Worm (Caenorhabditis elegans) whole organism, L3 larva: Measurements from ENCODE around the gene Y46G5A.36.

Experiments
- ZK546.5 ChIP-seq: sonication (generic microtip); optimal IDR thresholded peaks from 2 replicates; lab custom pipeline; 2017; ENCODE audit warnings: missing biosample characterization, missing genetic modification characterization
- ama-1 ChIP-seq: fragments of 150-350 bp; optimal IDR thresholded peaks from 2 replicates; lab custom pipeline; 2018
- ceh-28 ChIP-seq: fragments of 150-350 bp; optimal IDR thresholded peaks from 2 replicates; lab custom pipeline; 2014; ENCODE audit warnings: missing biosample characterization, missing genetic modification reagents, missing genetic modification characterization
- ceh-82 ChIP-seq: fragments of 150-350 bp; optimal IDR thresholded peaks from 2 replicates; lab custom pipeline; 2014; ENCODE audit warnings: missing biosample characterization, missing genetic modification characterization
- ceh-9 ChIP-seq: sonication (generic microtip); optimal IDR thresholded peaks from 2 replicates; lab custom pipeline; 2018; ENCODE audit warnings: missing biosample characterization, missing genetic modification characterization
- daf-12 ChIP-seq: fragments of 150-350 bp; optimal IDR thresholded peaks from 2 replicates; lab custom pipeline; 2014; ENCODE audit warnings: missing biosample characterization, missing genetic modification reagents, missing genetic modification characterization
- elt-1 ChIP-seq: fragments of 150-350 bp; optimal IDR thresholded peaks from 2 replicates; lab custom pipeline; 2014; ENCODE audit warnings: missing biosample characterization, missing genetic modification characterization
- elt-2 ChIP-seq: sonication (generic microtip); optimal IDR thresholded peaks from 2 replicates; lab custom pipeline; 2016; ENCODE audit warnings: missing genetic modification reagents, mild to moderate bottlenecking, missing genetic modification characterization, missing compliant biosample characterization
- elt-3 ChIP-seq, 3 experiments: fragments of 150-350 bp in 1 of 3; sonication (generic microtip) in 2 of 3; optimal IDR thresholded peaks; 2 replicates in 2 of 3; 4 replicates in 1 of 3; lab custom pipeline; 2014 to 2017; ENCODE audit warnings: missing biosample characterization in 3 of 3, missing genetic modification characterization in 3 of 3
- fkh-10 ChIP-seq: sonication (generic microtip); optimal IDR thresholded peaks from 2 replicates; lab custom pipeline; 2017; ENCODE audit warnings: missing biosample characterization, missing genetic modification reagents, missing genetic modification characterization
- fkh-2 ChIP-seq: fragments of 150-350 bp; optimal IDR thresholded peaks from 2 replicates; lab custom pipeline; 2014; ENCODE audit warnings: missing biosample characterization, missing genetic modification reagents, missing genetic modification characterization
- fos-1 ChIP-seq: fragments of 150-350 bp; optimal IDR thresholded peaks from 2 replicates; lab custom pipeline; 2014; ENCODE audit warnings: missing biosample characterization, missing genetic modification characterization
- hmg-11 ChIP-seq: sonication (generic microtip); optimal IDR thresholded peaks from 2 replicates; lab custom pipeline; 2016; ENCODE audit warnings: missing genetic modification characterization, missing compliant biosample characterization
- jun-1 ChIP-seq: fragments of 150-350 bp; optimal IDR thresholded peaks from 2 replicates; lab custom pipeline; 2014; ENCODE audit warnings: missing biosample characterization, missing genetic modification reagents, missing genetic modification characterization
- lin-15B ChIP-seq: fragments of 150-350 bp; optimal IDR thresholded peaks from 2 replicates; lab custom pipeline; 2014; ENCODE audit warnings: missing biosample characterization, missing genetic modification characterization
- lsy-12 ChIP-seq: sonication (generic microtip); optimal IDR thresholded peaks from 2 replicates; lab custom pipeline; 2016; ENCODE audit warnings: mild to moderate bottlenecking, missing genetic modification characterization, missing compliant biosample characterization
- mdl-1 ChIP-seq: fragments of 150-350 bp; optimal IDR thresholded peaks from 2 replicates; lab custom pipeline; 2014; ENCODE audit warnings: missing biosample characterization, missing genetic modification characterization
- mml-1 ChIP-seq: fragments of 150-350 bp; sonication (generic microtip); optimal IDR thresholded peaks from 3 replicates; lab custom pipeline; 2014; ENCODE audit warnings: missing biosample characterization, missing genetic modification characterization
- nfya-1 ChIP-seq: sonication (generic microtip); optimal IDR thresholded peaks from 2 replicates; lab custom pipeline; 2017; ENCODE audit warnings: missing genetic modification characterization, mild to moderate bottlenecking, missing compliant biosample characterization, antibody characterized with exemption, moderate library complexity; ENCODE audit not compliant: insufficient read depth
- nhr-11 ChIP-seq: fragments of 150-350 bp; optimal IDR thresholded peaks from 2 replicates; lab custom pipeline; 2014; ENCODE audit warnings: missing biosample characterization, missing genetic modification characterization
- nhr-23 ChIP-seq: fragments of 150-350 bp; optimal IDR thresholded peaks from 2 replicates; lab custom pipeline; 2014; ENCODE audit warnings: missing biosample characterization, missing genetic modification reagents, missing genetic modification characterization
- nhr-237 ChIP-seq: fragments of 150-350 bp; optimal IDR thresholded peaks from 2 replicates; lab custom pipeline; 2014; ENCODE audit warnings: missing biosample characterization, missing genetic modification characterization
- nhr-25 ChIP-seq: sonication (generic microtip); optimal IDR thresholded peaks from 2 replicates; lab custom pipeline; 2017; ENCODE audit warnings: missing biosample characterization, missing genetic modification characterization
- nhr-28 ChIP-seq: fragments of 150-350 bp; optimal IDR thresholded peaks from 2 replicates; lab custom pipeline; 2014; ENCODE audit warnings: missing biosample characterization, missing genetic modification characterization
- nhr-43 ChIP-seq: sonication (generic microtip); optimal IDR thresholded peaks from 2 replicates; lab custom pipeline; 2016; ENCODE audit warnings: mild to moderate bottlenecking, missing genetic modification characterization, missing compliant biosample characterization; ENCODE audit not compliant: poor library complexity, severe bottlenecking
- nhr-67 ChIP-seq: fragments of 150-350 bp; optimal IDR thresholded peaks from 2 replicates; lab custom pipeline; 2014; ENCODE audit warnings: missing biosample characterization, missing genetic modification characterization
- nhr-76 ChIP-seq: fragments of 150-350 bp; sonication (generic microtip); optimal IDR thresholded peaks from 5 replicates; lab custom pipeline; 2014; ENCODE audit warnings: missing biosample characterization, missing genetic modification characterization
- pha-4 ChIP-seq: fragments of 150-350 bp; optimal IDR thresholded peaks from 2 replicates; lab custom pipeline; 2014; ENCODE audit warnings: missing biosample characterization, missing genetic modification reagents, missing genetic modification characterization
- pqm-1 ChIP-seq: fragments of 150-350 bp; optimal IDR thresholded peaks from 2 replicates; lab custom pipeline; 2017; ENCODE audit warnings: missing biosample characterization, missing genetic modification characterization, inconsistent platforms
- sea-2 ChIP-seq: fragments of 150-350 bp; sonication (generic microtip); optimal IDR thresholded peaks from 4 replicates; lab custom pipeline; 2014; ENCODE audit warnings: missing biosample characterization, missing genetic modification reagents, missing genetic modification characterization
- skn-1 ChIP-seq: fragments of 150-350 bp; optimal IDR thresholded peaks from 2 replicates; lab custom pipeline; 2014; ENCODE audit warnings: missing biosample characterization, missing genetic modification characterization
- tbx-2 ChIP-seq: sonication (generic microtip); optimal IDR thresholded peaks from 2 replicates; lab custom pipeline; 2016; ENCODE audit warnings: mild to moderate bottlenecking, missing genetic modification characterization, missing compliant biosample characterization
- unc-39 ChIP-seq: sonication (generic microtip); optimal IDR thresholded peaks from 4 replicates; lab custom pipeline; 2017; ENCODE audit warnings: missing biosample characterization, missing genetic modification characterization
- unc-62 ChIP-seq: fragments of 150-350 bp; sonication (generic microtip); optimal IDR thresholded peaks from 4 replicates; lab custom pipeline; 2014; ENCODE audit warnings: missing biosample characterization, missing genetic modification reagents, missing genetic modification characterization
- ztf-11 ChIP-seq: fragments of 150-350 bp; optimal IDR thresholded peaks from 2 replicates; lab custom pipeline; 2014; ENCODE audit warnings: missing biosample characterization, missing genetic modification characterization
- ztf-4 ChIP-seq: fragments of 150-350 bp; optimal IDR thresholded peaks from 2 replicates; lab custom pipeline; 2014; ENCODE audit warnings: missing biosample characterization, missing genetic modification characterization

Gene Y46G5A.36

ce11 chrII:12816412-12817146, 6.9 kb upstream of the Y46G5A.36 start, which contains the start of gene acl-7:
acl-7 (minus strand) TSS chrII:12816462.
- no peak for TF ChIP-seq nhr-23 (tag; lab: Kevin White, UChicago)
- peak; percentile 76 for TF ChIP-seq elt-2 (tag; lab: Kevin White, UChicago)
- no peak for TF ChIP-seq ceh-82 (tag; lab: Kevin White, UChicago)
- peak; percentile 39 for TF ChIP-seq pqm-1 (tag; lab: Kevin White, UChicago)
- no peak for TF ChIP-seq nhr-76 (tag; lab: Kevin White, UChicago)

- TF ChIP-seq pha-4 (tag; lab: Kevin White, UChicago) (no peak), elt-2 (tag; lab: Kevin White, UChicago) (no peak), sea-2 (GFP tag; lab: Kevin White, UChicago) (no peak), elt-1 (tag; lab: Kevin White, UChicago) (no peak), jun-1 (tag; lab: Kevin White, UChicago) (no peak), fos-1 (tag; lab: Kevin White, UChicago) (no peak), elt-3 (tag; optimal IDR thresholded peaks at IDR 0.05; lab: Kevin White, UChicago) (no peak), ceh-28 (tag; lab: Kevin White, UChicago) (no peak), ceh-9 (tag; lab: Kevin White, UChicago) (no peak), nhr-11 (tag; lab: Kevin White, UChicago) (no peak), unc-39 (no peak), ztf-4 (tag; lab: Kevin White, UChicago) (no peak), lin-15B (tag; lab: Kevin White, UChicago) (no peak), fkh-10 (GFP tag; lab: Kevin White, UChicago) (no peak), daf-12 (tag; lab: Kevin White, UChicago) (no peak), nhr-43 (tag; lab: Kevin White, UChicago) (no peak), nhr-25 (no peak), ztf-11 (tag; lab: Kevin White, UChicago) (no peak)
Measured at ce11 chrII:12818488-12818887, 5.0 kb upstream of the Y46G5A.36 start, which contains the start of gene Y46G5A.22. Y46G5A.22 (minus strand) TSS chrII:12818588.

ce11 chrII:12819979-12820378, 3.5 kb upstream of the Y46G5A.36 start:
- TF ChIP-seq nhr-237 (tag; lab: Kevin White, UChicago) (no peak), ztf-11 (tag; lab: Kevin White, UChicago) (no peak), tbx-2 (tag; lab: Kevin White, UChicago) (no peak), ama-1 (lab: Kevin White, UChicago) (no peak), mml-1 (tag; lab: Kevin White, UChicago) (no peak), skn-1 (tag; lab: Kevin White, UChicago) (no peak), nhr-76 (tag; lab: Kevin White, UChicago) (no peak)

ce11 chrII:12824463-12824862, 984 bp downstream of the Y46G5A.36 start:
- TF ChIP-seq pha-4 (tag; lab: Kevin White, UChicago) (no peak), lin-15B (tag; lab: Kevin White, UChicago) (no peak), mdl-1 (tag; lab: Kevin White, UChicago) (no peak), ceh-82 (tag; lab: Kevin White, UChicago) (no peak), hmg-11 (no peak), fkh-2 (tag; lab: Kevin White, UChicago) (no peak), pqm-1 (tag; lab: Kevin White, UChicago) (no peak), fos-1 (tag; lab: Kevin White, UChicago) (no peak), unc-62 (GFP tag; lab: Kevin White, UChicago) (no peak), unc-39 (no peak), ceh-28 (tag; lab: Kevin White, UChicago) (no peak)
- TF ChIP-seq, all 47 proteins: peak for 0

ce11 chrII:12826752-12827151, 3.3 kb downstream of the Y46G5A.36 start, which contains the start of gene Y46G5A.38:
Y46G5A.38 (plus strand) TSS chrII:12827052.
- TF ChIP-seq nhr-28 (tag; lab: Kevin White, UChicago) (no peak), fos-1 (tag; lab: Kevin White, UChicago) (no peak), nhr-237 (tag; lab: Kevin White, UChicago) (no peak), ztf-4 (tag; lab: Kevin White, UChicago) (no peak), nhr-11 (tag; lab: Kevin White, UChicago) (no peak), fkh-10 (GFP tag; lab: Kevin White, UChicago) (no peak), nfya-1 (tag; lab: Kevin White, UChicago) (no peak), lin-15B (tag; lab: Kevin White, UChicago) (no peak), unc-39 (no peak), lsy-12 (tag; lab: Kevin White, UChicago) (no peak), fkh-2 (tag; lab: Kevin White, UChicago) (no peak), tbx-2 (tag; lab: Kevin White, UChicago) (no peak), hmg-11 (no peak), ceh-28 (tag; lab: Kevin White, UChicago) (no peak), elt-2 (tag; lab: Kevin White, UChicago) (no peak), nhr-25 (no peak), nhr-67 (no peak), ceh-9 (tag; lab: Kevin White, UChicago) (no peak), ZK546.5 (no peak), nhr-76 (tag; lab: Kevin White, UChicago) (no peak)
